Fruit fly (Drosophila melanogaster) whole organism, embryonic: Measurements from ENCODE around the gene Obp99c.

Experiments used
- BEAF-32 ChIP-seq: fragments of 200-800 bp; sonication (Bioruptor generic); optimal IDR thresholded peaks from 3 replicates; lab custom pipeline; 2017; ENCODE audit warnings: missing biosample characterization, missing genetic modification characterization, mild to moderate bottlenecking, moderate library complexity, missing genetic modification reagents
- Bteb2 ChIP-seq: fragments of 200-800 bp; sonication (Bioruptor generic); optimal IDR thresholded peaks from 2 replicates; lab custom pipeline; 2016; ENCODE audit warnings: missing biosample characterization, missing genetic modification characterization
- CG1024 ChIP-seq: fragments of 200-800 bp; sonication (Bioruptor generic); IDR thresholded peaks from 2 replicates; pipeline ENCODE4 v1.3.6; 2022; ENCODE audit warnings: missing biosample characterization, missing genetic modification characterization
- CG10431 ChIP-seq: fragments of 200-800 bp; sonication (Bioruptor generic); optimal IDR thresholded peaks from 3 replicates; lab custom pipeline; 2018; ENCODE audit warnings: missing biosample characterization, mild to moderate bottlenecking, missing genetic modification characterization
- CG10462 ChIP-seq: fragments of 200-800 bp; sonication (Bioruptor generic); optimal IDR thresholded peaks from 2 replicates; lab custom pipeline; 2016; ENCODE audit warnings: missing biosample characterization, missing genetic modification characterization
- CG10959 ChIP-seq: fragments of 200-800 bp; sonication (Bioruptor generic); IDR thresholded peaks from 2 replicates; pipeline ENCODE4 v1.3.6; 2022; ENCODE audit warnings: missing biosample characterization, missing genetic modification characterization
- CG10979 ChIP-seq: fragments of 200-800 bp; sonication (Bioruptor generic); optimal IDR thresholded peaks from 2 replicates; lab custom pipeline; 2018; ENCODE audit warnings: missing biosample characterization, mild to moderate bottlenecking, missing genetic modification characterization, moderate library complexity
- CG11723 ChIP-seq: fragments of 200-800 bp; sonication (Bioruptor generic); optimal IDR thresholded peaks from 2 replicates; lab custom pipeline; 2017; ENCODE audit warnings: missing biosample characterization, mild to moderate bottlenecking, missing genetic modification characterization
- CG12659 ChIP-seq: fragments of 200-800 bp; sonication (Bioruptor generic); optimal IDR thresholded peaks from 3 replicates; lab custom pipeline; 2017; ENCODE audit warnings: mild to moderate bottlenecking, missing biosample characterization, missing genetic modification reagents, missing genetic modification characterization
- CG14710 ChIP-seq: fragments of 200-800 bp; sonication (Bioruptor generic); optimal IDR thresholded peaks from 3 replicates; lab custom pipeline; 2019; ENCODE audit warnings: missing biosample characterization, mild to moderate bottlenecking, missing genetic modification characterization, moderate library complexity
- CG15073 ChIP-seq: fragments of 200-800 bp; sonication (Bioruptor generic); optimal IDR thresholded peaks from 2 replicates; lab custom pipeline; 2016; ENCODE audit warnings: missing biosample characterization, missing genetic modification characterization
- CG17385 ChIP-seq: fragments of 200-800 bp; sonication (Bioruptor generic); optimal IDR thresholded peaks from 3 replicates; lab custom pipeline; 2018; ENCODE audit warnings: missing biosample characterization, mild to moderate bottlenecking, missing genetic modification characterization
- CG2712 ChIP-seq: fragments of 200-800 bp; optimal IDR thresholded peaks from 3 replicates; lab custom pipeline; 2019; ENCODE audit warnings: missing biosample characterization, mild to moderate bottlenecking, missing genetic modification characterization, moderate library complexity
- CG31365 ChIP-seq: fragments of 200-800 bp; sonication (Bioruptor generic); optimal IDR thresholded peaks from 2 replicates; lab custom pipeline; 2018; ENCODE audit warnings: missing biosample characterization, mild to moderate bottlenecking, missing genetic modification characterization
- CG31441 ChIP-seq: fragments of 200-800 bp; sonication (Bioruptor generic); IDR thresholded peaks from 2 replicates; pipeline ENCODE4 v1.3.6; 2022; ENCODE audit warnings: missing biosample characterization, missing genetic modification characterization
- CG34422 ChIP-seq: fragments of 200-800 bp; sonication (Bioruptor generic); IDR thresholded peaks from 3 replicates; pipeline ENCODE4 v1.3.6; 2022; ENCODE audit warnings: missing biosample characterization, missing genetic modification characterization
- CG43689 ChIP-seq: fragments of 200-800 bp; sonication (Bioruptor generic); IDR thresholded peaks from 2 replicates; pipeline ENCODE4 v1.3.6; 2022; ENCODE audit warnings: missing biosample characterization, missing genetic modification characterization
- CG4424 ChIP-seq: fragments of 200-800 bp; sonication (Bioruptor generic); optimal IDR thresholded peaks from 3 replicates; lab custom pipeline; 2016; ENCODE audit warnings: missing biosample characterization, missing genetic modification characterization
- CG6654 ChIP-seq: fragments of 200-800 bp; sonication (Bioruptor generic); optimal IDR thresholded peaks from 2 replicates; lab custom pipeline; 2017; ENCODE audit warnings: missing biosample characterization, mild to moderate bottlenecking, missing genetic modification characterization
- CG6683 ChIP-seq: fragments of 200-800 bp; sonication (Bioruptor generic); optimal IDR thresholded peaks from 2 replicates; lab custom pipeline; 2017; ENCODE audit warnings: missing biosample characterization, mild to moderate bottlenecking, missing genetic modification characterization, missing genetic modification reagents
- CG7839 ChIP-seq: fragments of 200-800 bp; sonication (Bioruptor generic); optimal IDR thresholded peaks from 3 replicates; lab custom pipeline; 2018; ENCODE audit warnings: missing biosample characterization, mild to moderate bottlenecking, missing genetic modification characterization, moderate library complexity
- CG8089 ChIP-seq: fragments of 200-800 bp; sonication (Bioruptor generic); optimal IDR thresholded peaks from 3 replicates; lab custom pipeline; 2016; ENCODE audit warnings: missing biosample characterization, missing genetic modification characterization
- CG8765 ChIP-seq: fragments of 200-800 bp; sonication (Bioruptor generic); IDR thresholded peaks from 2 replicates; pipeline ENCODE4 v1.3.6; 2022; ENCODE audit warnings: missing biosample characterization, missing genetic modification characterization
- CG9797 ChIP-seq: fragments of 200-800 bp; sonication (Bioruptor generic); optimal IDR thresholded peaks from 3 replicates; lab custom pipeline; 2018; ENCODE audit warnings: missing biosample characterization, mild to moderate bottlenecking, missing genetic modification characterization
- Dll ChIP-seq: fragments of 200-800 bp; sonication (Bioruptor generic); IDR thresholded peaks from 4 replicates; pipeline ENCODE4 v1.3.6; 2022; ENCODE audit warnings: missing biosample characterization, missing genetic modification characterization; ENCODE audit not compliant: partially characterized antibody
- Gug ChIP-seq: fragments of 200-800 bp; sonication (Bioruptor generic); IDR thresholded peaks from 4 replicates; pipeline ENCODE4 v1.3.6; 2022; ENCODE audit warnings: missing biosample characterization, missing genetic modification characterization
- HLH4C ChIP-seq: fragments of 200-800 bp; sonication (Bioruptor generic); IDR thresholded peaks from 3 replicates; pipeline ENCODE4 v1.3.6; 2022; ENCODE audit warnings: missing biosample characterization, missing genetic modification characterization; ENCODE audit not compliant: partially characterized antibody
- Hr51 ChIP-seq, 2 experiments: fragments of 200-800 bp; sonication (Bioruptor generic); optimal IDR thresholded peaks; 2 replicates in 1 of 2; 3 replicates in 1 of 2; lab custom pipeline; 2016 to 2018; ENCODE audit warnings: missing biosample characterization in 2 of 2, missing genetic modification characterization in 2 of 2, mild to moderate bottlenecking in 1 of 2, moderate library complexity in 1 of 2
- Lpt ChIP-seq: fragments of >200 bp; optimal IDR thresholded peaks from 2 replicates; lab custom pipeline; 2018; ENCODE audit warnings: missing biosample characterization, missing genetic modification characterization
- NC2α ChIP-seq: fragments of 200-800 bp; sonication (Bioruptor generic); optimal IDR thresholded peaks from 2 replicates; lab custom pipeline; 2016; ENCODE audit warnings: missing biosample characterization, missing genetic modification characterization
- Nf-YB ChIP-seq: fragments of 200-800 bp; sonication (Bioruptor generic); optimal IDR thresholded peaks from 3 replicates; lab custom pipeline; 2019; ENCODE audit warnings: missing biosample characterization, mild to moderate bottlenecking, missing genetic modification characterization, moderate library complexity
- Oli ChIP-seq: fragments of 200-800 bp; sonication (Bioruptor generic); optimal IDR thresholded peaks from 2 replicates; lab custom pipeline; 2018; ENCODE audit warnings: missing biosample characterization, mild to moderate bottlenecking, missing genetic modification characterization, moderate library complexity
- ab ChIP-seq: fragments of 200-800 bp; sonication (Bioruptor generic); optimal IDR thresholded peaks from 2 replicates; lab custom pipeline; 2016; ENCODE audit warnings: missing biosample characterization, missing genetic modification characterization
- ap ChIP-seq: fragments of 200-800 bp; sonication (Bioruptor generic); IDR thresholded peaks from 2 replicates; pipeline ENCODE4 v1.3.6; 2022; ENCODE audit warnings: missing biosample characterization, missing genetic modification characterization
- btn ChIP-seq: fragments of 200-800 bp; sonication (Bioruptor generic); optimal IDR thresholded peaks from 2 replicates; lab custom pipeline; 2016; ENCODE audit warnings: missing biosample characterization, missing genetic modification characterization
- crc ChIP-seq: fragments of 200-800 bp; sonication (Bioruptor generic); optimal IDR thresholded peaks from 2 replicates; lab custom pipeline; 2016; ENCODE audit warnings: missing biosample characterization, missing genetic modification characterization
- danr ChIP-seq: fragments of 200-800 bp; sonication (Bioruptor generic); IDR thresholded peaks from 2 replicates; pipeline ENCODE4 v1.3.6; 2022; ENCODE audit warnings: missing biosample characterization, missing genetic modification characterization
- dmrt99B ChIP-seq: fragments of 200-800 bp; sonication (Bioruptor generic); optimal IDR thresholded peaks from 2 replicates; lab custom pipeline; 2018; ENCODE audit warnings: missing biosample characterization, mild to moderate bottlenecking, missing genetic modification characterization, moderate library complexity
- emc ChIP-seq: fragments of 200-800 bp; sonication (Bioruptor generic); optimal IDR thresholded peaks from 2 replicates; lab custom pipeline; 2016; ENCODE audit warnings: missing biosample characterization, missing genetic modification characterization
- esg ChIP-seq: fragments of 200-800 bp; sonication (Bioruptor generic); conservative IDR thresholded peaks from 2 replicates; pipeline ENCODE4 v1.3.6; 2022; ENCODE audit warnings: missing biosample characterization, missing genetic modification characterization
- ftz-f1 ChIP-seq: fragments of 200-800 bp; sonication (Bioruptor generic); optimal IDR thresholded peaks from 2 replicates; lab custom pipeline; 2016; ENCODE audit warnings: missing biosample characterization, missing genetic modification characterization
- kah ChIP-seq: fragments of 200-800 bp; sonication (Bioruptor generic); optimal IDR thresholded peaks from 2 replicates; lab custom pipeline; 2018; ENCODE audit warnings: missing biosample characterization, mild to moderate bottlenecking, missing genetic modification characterization
- kay ChIP-seq: fragments of 200-800 bp; sonication (Bioruptor generic); optimal IDR thresholded peaks from 2 replicates; lab custom pipeline; 2016; ENCODE audit warnings: missing biosample characterization, missing genetic modification characterization
- ken ChIP-seq: fragments of 200-800 bp; sonication (Bioruptor generic); IDR thresholded peaks from 3 replicates; pipeline ENCODE4 v1.3.6; 2022; ENCODE audit warnings: missing biosample characterization, missing genetic modification characterization
- lov ChIP-seq, 2 experiments: fragments of 200-800 bp in 1 of 2; fragments of >200 bp in 1 of 2; sonication (Bioruptor generic) in 1 of 2; IDR thresholded peaks in 1 of 2; optimal IDR thresholded peaks in 1 of 2; 2 replicates in 1 of 2; 3 replicates in 1 of 2; pipeline versions ENCODE4 v1.3.6 to Lab custom; 2017 to 2022; ENCODE audit warnings: missing biosample characterization in 1 of 2, missing genetic modification characterization in 1 of 2
- onecut ChIP-seq: fragments of 200-800 bp; sonication (Bioruptor generic); IDR thresholded peaks from 2 replicates; pipeline ENCODE4 v1.3.6; 2022; ENCODE audit warnings: missing biosample characterization, missing genetic modification characterization
- sim ChIP-seq: fragments of 200-800 bp; sonication (Bioruptor generic); IDR thresholded peaks from 2 replicates; pipeline ENCODE4 v1.3.6; 2022; ENCODE audit warnings: missing biosample characterization, missing genetic modification characterization
- sima ChIP-seq: fragments of 200-800 bp; sonication (Bioruptor generic); optimal IDR thresholded peaks from 2 replicates; lab custom pipeline; 2016; ENCODE audit warnings: missing biosample characterization, missing genetic modification characterization
- stwl ChIP-seq: fragments of 200-800 bp; sonication (Bioruptor generic); optimal IDR thresholded peaks from 3 replicates; lab custom pipeline; 2018; ENCODE audit warnings: missing biosample characterization, mild to moderate bottlenecking, missing genetic modification characterization, moderate library complexity
- tap ChIP-seq: fragments of 200-800 bp; optimal IDR thresholded peaks from 3 replicates; lab custom pipeline; 2019; ENCODE audit warnings: missing biosample characterization, mild to moderate bottlenecking, missing genetic modification characterization, moderate library complexity
- vfl ChIP-seq: fragments of 200-800 bp; sonication (Bioruptor generic); optimal IDR thresholded peaks from 2 replicates; lab custom pipeline; 2016; ENCODE audit warnings: missing biosample characterization, missing genetic modification characterization
- z ChIP-seq: fragments of 200-800 bp; sonication (Bioruptor generic); IDR thresholded peaks from 3 replicates; pipeline ENCODE4 v1.3.6; 2022; ENCODE audit warnings: missing biosample characterization, missing genetic modification characterization

The Obp99c gene

DNA sequence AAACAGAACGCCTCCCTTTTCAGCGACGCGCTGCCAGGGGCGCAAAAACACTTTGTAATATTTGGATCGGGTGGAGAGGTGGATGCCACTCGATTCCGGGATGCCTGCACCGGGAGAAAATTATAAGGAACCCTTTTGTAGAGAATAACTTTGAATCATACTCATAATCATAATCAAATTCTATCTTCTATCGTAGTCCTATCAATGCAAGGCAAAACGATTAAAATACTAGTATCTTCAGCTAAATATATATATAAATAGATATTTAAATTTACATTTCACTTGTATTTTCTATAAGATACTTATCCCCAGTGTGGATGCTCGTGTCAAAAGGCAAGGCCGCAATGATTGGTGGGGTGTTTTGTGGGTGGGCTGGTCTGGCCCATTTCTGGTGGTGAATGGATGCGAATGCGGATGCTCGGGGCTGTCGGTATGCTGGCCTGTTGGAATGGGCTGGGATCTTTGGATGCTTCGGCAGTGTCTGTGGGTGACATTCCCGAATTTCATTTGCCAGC lies 16.7 kb upstream of the Obp99c start (continued):
- TF ChIP-seq sim (GFP tag; lab: Robert Waterston, UW) (no peak), CG34422 (GFP tag; lab: Robert Waterston, UW) (no peak), sima (GFP tag; lab: Kevin White, UChicago) (no peak), btn (no peak), CG31441 (GFP tag; lab: Robert Waterston, UW) (peak; percentile 46), NC2α (GFP tag; lab: Kevin White, UChicago) (no peak), CG43689 (GFP tag; lab: Robert Waterston, UW) (no peak), emc (GFP tag; lab: Kevin White, UChicago) (no peak), dmrt99B (tag; lab: Kevin White, UChicago) (peak; percentile 65), CG6683 (no peak), Dll (GFP tag; lab: Robert Waterston, UW) (no peak), z (no peak), Oli (tag; lab: Kevin White, UChicago) (peak; percentile 22), CG14710 (tag; lab: Kevin White, UChicago) (no peak), tap (tag; lab: Kevin White, UChicago) (no peak), CG31365 (tag; lab: Kevin White, UChicago) (no peak), CG10959 (GFP tag; lab: Robert Waterston, UW) (no peak), CG10979 (peak; percentile 23), onecut (no peak), CG7839 (tag; lab: Kevin White, UChicago) (peak; percentile 12), BEAF-32 (GFP tag; lab: Kevin White, UChicago) (no peak), danr (GFP tag; lab: Robert Waterston, UW) (no peak), kah (GFP tag; lab: Kevin White, UChicago) (no peak), CG6654 (no peak), stwl (tag; lab: Kevin White, UChicago) (no peak), HLH4C (GFP tag; lab: Robert Waterston, UW) (no peak), CG1024 (GFP tag; lab: Robert Waterston, UW) (no peak), crc (GFP tag; lab: Kevin White, UChicago) (no peak), Bteb2 (no peak), CG11723 (no peak), CG8765 (GFP tag; lab: Robert Waterston, UW) (no peak), kay (GFP tag; lab: Kevin White, UChicago) (no peak), CG10431 (GFP tag; lab: Kevin White, UChicago) (no peak), lov (optimal IDR thresholded peaks at IDR 0.05; lab: Kevin White, UChicago) (no peak), lov (GFP tag; IDR thresholded peaks at IDR 0.05; lab: Robert Waterston, UW) (no peak), esg (GFP tag; lab: Robert Waterston, UW) (no peak), Lpt (GFP tag; lab: Kevin White, UChicago) (no peak), Hr51 (GFP tag; optimal IDR thresholded peaks at IDR 0.05; lab: Kevin White, UChicago) (peak in 1 of 2 experiments; percentile 60), Nf-YB (GFP tag; lab: Kevin White, UChicago) (peak; percentile 79)

DNA sequence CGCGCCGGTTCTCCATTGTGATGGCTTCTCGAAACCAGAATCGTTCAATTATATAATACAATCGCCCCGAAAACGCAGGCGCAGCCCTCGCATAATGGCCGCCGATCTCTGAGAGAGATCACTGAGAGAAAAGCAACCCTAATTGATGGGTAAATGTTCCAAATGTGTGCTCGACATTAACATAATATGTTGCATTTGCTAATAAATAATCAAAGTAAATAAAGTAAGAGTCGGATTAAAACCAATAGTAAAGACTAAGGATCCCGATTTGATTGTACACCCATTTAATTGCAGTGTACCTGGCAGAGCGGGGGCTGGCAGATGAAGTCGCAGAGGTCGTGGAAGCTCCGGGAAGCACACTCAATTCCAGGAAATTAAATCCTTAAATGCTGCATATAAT lies 15.4 kb upstream of the Obp99c start:
- no peak for TF ChIP-seq emc (GFP tag; lab: Kevin White, UChicago)
- no peak for TF ChIP-seq vfl (GFP tag; lab: Kevin White, UChicago)
- TF ChIP-seq CG15073 (GFP tag; lab: Kevin White, UChicago) = no peak
- TF ChIP-seq BEAF-32 (GFP tag; lab: Kevin White, UChicago) = no peak
- TF ChIP-seq CG12659 (GFP tag; lab: Kevin White, UChicago) = no peak
- TF ChIP-seq ftz-f1 (GFP tag; lab: Kevin White, UChicago) = no peak
- TF ChIP-seq ab (GFP tag; lab: Kevin White, UChicago) = no peak
- TF ChIP-seq CG9797 (GFP tag; lab: Kevin White, UChicago) = no peak
- peak; percentile 19 for TF ChIP-seq CG2712 (tag; lab: Kevin White, UChicago)
- no peak for TF ChIP-seq CG4424 (GFP tag; lab: Kevin White, UChicago)
- no peak for TF ChIP-seq Gug (GFP tag; lab: Robert Waterston, UW)
- no peak for TF ChIP-seq ap (GFP tag; lab: Robert Waterston, UW)
- no peak for TF ChIP-seq ken (GFP tag; lab: Robert Waterston, UW)
- TF ChIP-seq CG8089 = no peak
- no peak for TF ChIP-seq CG10462 (GFP tag; lab: Kevin White, UChicago)
- TF ChIP-seq CG17385 (GFP tag; lab: Kevin White, UChicago) = no peak
